Fruit fly (Drosophila melanogaster): Measurements from ENCODE around the gene CG9500.

DNA sequence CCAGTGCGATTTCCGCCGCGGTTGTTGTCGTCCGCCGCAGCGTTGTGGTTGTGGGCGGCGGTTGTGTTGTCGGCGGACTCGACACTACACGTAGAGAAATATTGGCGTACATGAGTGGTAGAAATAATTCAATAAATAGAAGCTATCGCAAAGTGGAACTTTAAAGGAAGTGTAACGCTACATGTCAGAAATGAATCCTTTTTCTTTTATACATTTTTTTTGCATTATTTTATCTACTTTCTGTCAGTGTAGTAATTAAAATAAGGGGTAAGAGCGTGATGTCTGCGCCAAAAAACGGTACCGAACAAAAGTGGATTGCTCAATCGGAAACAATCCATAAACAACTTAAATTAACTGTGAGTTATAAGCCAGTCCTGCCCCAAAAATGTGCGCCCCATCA lies 21.1 kb upstream of the CG9500 start:
- TF ChIP-seq ttk (GFP tag; IDR thresholded peaks at IDR 0.05), result 0 out of 2 replicates have a peak, but pooled peaks have one; percentile 29
- TF ChIP-seq cad (GFP tag; optimal IDR thresholded peaks at IDR 0.05), result no peak
- no peak for TF ChIP-seq chinmo (GFP tag; IDR thresholded peaks at IDR 0.05; ENCODE audit: partially characterized antibody)
- TF ChIP-seq Spps (tag; optimal IDR thresholded peaks at IDR 0.05), result no peak
- TF ChIP-seq Tbp (GFP tag; optimal IDR thresholded peaks at IDR 0.05), result no peak
- no peak for TF ChIP-seq CG4328 (GFP tag; optimal IDR thresholded peaks at IDR 0.05)
- TF ChIP-seq eve (GFP tag; optimal IDR thresholded peaks at IDR 0.05), result no peak
- no peak for TF ChIP-seq CG10654 (GFP tag; optimal IDR thresholded peaks at IDR 0.05)
- TF ChIP-seq ci (GFP tag; IDR thresholded peaks at IDR 0.05), result 0 out of 3 replicates have a peak, but pooled peaks have one; percentile 27
- no peak for TF ChIP-seq CG34224 (GFP tag; IDR thresholded peaks at IDR 0.05; ENCODE audit: partially characterized antibody)
- TF ChIP-seq Oaz (GFP tag; IDR thresholded peaks at IDR 0.05), result no peak

All from whole organism, embryonic.